Worm (Caenorhabditis elegans) whole organism, young adult: ENCODE measurements around the gene vha-12.

Source experiments
- B0261.1 ChIP-seq: sonication (generic microtip); optimal IDR thresholded peaks from 2 replicates; lab custom pipeline; 2016; ENCODE audit warnings: mild to moderate bottlenecking, missing genetic modification characterization, moderate library complexity, missing compliant biosample characterization
- C17E4.6 ChIP-seq: fragments of 200-800 bp; sonication (Bioruptor generic); IDR thresholded peaks from 2 replicates; pipeline ENCODE4 v1.3.6; 2022; ENCODE audit warnings: missing genetic modification reagents, missing genetic modification characterization, missing compliant biosample characterization
- F39B2.1 ChIP-seq: fragments of 200-800 bp; sonication (Bioruptor generic); IDR thresholded peaks from 2 replicates; pipeline ENCODE4 v1.3.6; 2022; ENCODE audit warnings: missing genetic modification reagents, missing genetic modification characterization, missing compliant biosample characterization
- Y53G8AR.9 ChIP-seq: fragments of 200-800 bp; sonication (Bioruptor generic); conservative IDR thresholded peaks from 2 replicates; pipeline ENCODE4 v1.3.6; 2022; ENCODE audit warnings: missing genetic modification reagents, missing genetic modification characterization, missing compliant biosample characterization
- Y95B8A.8 ChIP-seq: fragments of 200-800 bp; sonication (Bioruptor generic); IDR thresholded peaks from 2 replicates; pipeline ENCODE4 v1.3.6; 2022; ENCODE audit warnings: missing genetic modification reagents, missing genetic modification characterization, missing compliant biosample characterization
- aptf-2 ChIP-seq: fragments of 200-800 bp; sonication (Bioruptor generic); conservative IDR thresholded peaks from 2 replicates; pipeline ENCODE4 v1.3.6; 2022; ENCODE audit warnings: missing genetic modification reagents, missing genetic modification characterization, missing compliant biosample characterization
- ceh-27 ChIP-seq: fragments of 200-800 bp; sonication (Bioruptor generic); optimal IDR thresholded peaks from 2 replicates; lab custom pipeline; 2018; ENCODE audit warnings: mild to moderate bottlenecking, missing genetic modification characterization, moderate library complexity, missing compliant biosample characterization
- hsf-1 ChIP-seq: fragments of 200-800 bp; sonication (Bioruptor generic); IDR thresholded peaks from 2 replicates; pipeline ENCODE4 v1.3.6; 2022; ENCODE audit warnings: missing genetic modification reagents, missing genetic modification characterization, missing compliant biosample characterization
- madf-10 ChIP-seq: sonication (generic microtip); optimal IDR thresholded peaks from 2 replicates; lab custom pipeline; 2016; ENCODE audit warnings: mild to moderate bottlenecking, missing genetic modification characterization, missing compliant biosample characterization
- snpc-3.4 ChIP-seq: sonication (generic microtip); optimal IDR thresholded peaks from 2 replicates; lab custom pipeline; 2017; ENCODE audit warnings: missing genetic modification characterization, mild to moderate bottlenecking, missing compliant biosample characterization, antibody characterized with exemption, moderate library complexity, missing genotype, missing genetic modification reagents
- unc-62 ChIP-seq: fragments of 150-350 bp; optimal IDR thresholded peaks from 2 replicates; lab custom pipeline; 2014; ENCODE audit warnings: missing biosample characterization, missing genetic modification reagents, missing genetic modification characterization
- ztf-22 ChIP-seq: fragments of 200-800 bp; sonication (Bioruptor generic); optimal IDR thresholded peaks from 2 replicates; lab custom pipeline; 2018; ENCODE audit warnings: mild to moderate bottlenecking, missing genetic modification characterization, moderate library complexity, missing compliant biosample characterization

Gene vha-12

DNA sequence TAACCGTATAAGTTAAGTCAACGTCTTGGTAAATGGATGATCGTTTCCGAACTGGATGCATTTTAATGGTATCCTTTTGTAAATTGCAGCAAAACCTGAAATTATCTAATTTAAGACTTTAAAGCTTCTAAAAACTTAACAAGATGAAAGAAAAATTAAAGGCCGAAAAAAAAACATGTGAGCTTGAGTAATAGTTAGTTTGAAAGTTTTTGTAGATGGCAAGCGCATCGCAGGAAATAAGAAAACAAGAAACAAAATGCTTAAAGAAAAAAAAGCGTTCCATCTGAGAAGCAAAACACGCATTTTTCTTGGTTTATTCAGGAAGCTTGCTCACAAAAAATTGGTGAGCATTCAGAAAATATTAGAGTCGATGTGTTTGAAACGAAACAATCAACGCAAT, 44.9 kb downstream of the vha-12 start, which contains the start of gene rab-37:
Gene rab-37 (minus strand): TSS at position 101 of the 400 bp plus-strand sequence.
- TF ChIP-seq B0261.1 (tag; lab: Kevin White, UChicago) (no peak), Y95B8A.8 (GFP tag; lab: Robert Waterston, UW) (no peak), snpc-3.4 (tag; lab: Kevin White, UChicago) (no peak), C17E4.6 (GFP tag; lab: Robert Waterston, UW) (no peak), unc-62 (GFP tag; lab: Kevin White, UChicago) (no peak)

DNA sequence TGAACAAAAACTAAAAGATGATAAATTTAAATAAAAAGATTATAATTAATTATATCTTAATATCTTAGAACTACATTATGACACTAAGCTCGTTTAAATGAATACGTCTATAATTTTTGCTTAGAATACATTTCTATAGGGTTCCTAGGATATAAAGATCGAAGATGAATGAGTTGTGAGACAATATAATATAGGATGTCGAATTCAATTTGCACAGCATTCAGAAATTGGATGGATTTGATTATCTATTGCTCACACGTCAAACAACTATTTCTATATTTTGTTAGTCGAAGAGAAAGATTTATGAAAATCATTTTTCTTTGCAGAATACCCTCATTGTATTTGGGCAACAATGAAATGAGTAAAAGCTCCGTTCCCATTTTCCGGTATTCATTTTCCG, 48.1 kb downstream of the vha-12 start:
- TF ChIP-seq B0261.1 (tag; lab: Kevin White, UChicago): no peak
- TF ChIP-seq aptf-2 (GFP tag; lab: Robert Waterston, UW): no peak
- TF ChIP-seq Y53G8AR.9 (GFP tag; lab: Robert Waterston, UW): no peak
- no peak for TF ChIP-seq F39B2.1 (GFP tag; lab: Robert Waterston, UW)
- no peak for TF ChIP-seq madf-10 (tag; lab: Kevin White, UChicago)
- no peak for TF ChIP-seq ztf-22 (GFP tag; lab: Kevin White, UChicago)
- no peak for TF ChIP-seq hsf-1 (GFP tag; lab: Robert Waterston, UW)
- TF ChIP-seq ceh-27 (GFP tag; lab: Kevin White, UChicago): no peak
